Fruit fly (Drosophila melanogaster) whole organism: ENCODE data around the gene CG15579.

ENCODE experiments used
- CG8478 ChIP-seq: fragments of >200 bp; optimal IDR thresholded peaks from 2 replicates; lab custom pipeline; 2018; ENCODE audit warnings: inconsistent platforms
- Dll ChIP-seq: fragments of >200 bp; optimal IDR thresholded peaks from 2 replicates; lab custom pipeline; 2017
- EcR ChIP-seq, 2 experiments: fragments of >200 bp; optimal IDR thresholded peaks; 2 replicates each; lab custom pipeline; 2017; ENCODE audit warnings: missing biosample characterization in 2 of 2, missing genetic modification characterization in 2 of 2, missing genetic modification reagents in 2 of 2
- psq ChIP-seq: fragments of >200 bp; optimal IDR thresholded peaks from 2 replicates; lab custom pipeline; 2017

dm6 chrX:4293418-4293817, 18.2 kb downstream of the CG15579 start:
- TF ChIP-seq psq (lab: Kevin White, UChicago): no peak
- TF ChIP-seq Dll (lab: Kevin White, UChicago): no peak
- no peak for TF ChIP-seq EcR (GFP tag; optimal IDR thresholded peaks at IDR 0.05; lab: Kevin White, UChicago)
- no peak for TF ChIP-seq CG8478 (lab: Kevin White, UChicago)
